Worm (Caenorhabditis elegans) whole organism, young adult: ENCODE results near the gene C47A4.3.

Experiments
- B0019.2 ChIP-seq: fragments of 200-800 bp; sonication (Bioruptor generic); conservative IDR thresholded peaks from 2 replicates; pipeline ENCODE4 v1.3.6; 2022; ENCODE audit warnings: missing genetic modification reagents, missing genetic modification characterization, missing compliant biosample characterization
- F10E7.11 ChIP-seq: sonication (generic microtip); optimal IDR thresholded peaks from 2 replicates; lab custom pipeline; 2017; ENCODE audit warnings: mild to moderate bottlenecking, missing genetic modification characterization, moderate library complexity, missing compliant biosample characterization
- F22D6.2 ChIP-seq: sonication (generic microtip); optimal IDR thresholded peaks from 2 replicates; lab custom pipeline; 2016; ENCODE audit warnings: mild to moderate bottlenecking, missing genetic modification characterization, missing compliant biosample characterization
- F23B12.7 ChIP-seq: sonication (generic microtip); optimal IDR thresholded peaks from 2 replicates; lab custom pipeline; 2017; ENCODE audit warnings: missing genetic modification characterization, mild to moderate bottlenecking, missing compliant biosample characterization, antibody characterized with exemption, moderate library complexity; ENCODE audit not compliant: insufficient read depth
- F33H1.4 ChIP-seq: fragments of 200-800 bp; sonication (Bioruptor generic); IDR thresholded peaks from 2 replicates; pipeline ENCODE4 v1.3.6; 2022; ENCODE audit warnings: missing genetic modification reagents, missing genetic modification characterization, missing compliant biosample characterization
- F52B5.7 ChIP-seq: sonication (generic microtip); optimal IDR thresholded peaks from 2 replicates; lab custom pipeline; 2016; ENCODE audit warnings: mild to moderate bottlenecking, missing genetic modification characterization, missing compliant biosample characterization
- F55B11.4 ChIP-seq: sonication (generic microtip); optimal IDR thresholded peaks from 2 replicates; lab custom pipeline; 2016; ENCODE audit warnings: missing compliant biosample characterization, missing genetic modification characterization, borderline replicate concordance; ENCODE audit not compliant: insufficient read depth
- T26A5.8 ChIP-seq: sonication (generic microtip); optimal IDR thresholded peaks from 2 replicates; lab custom pipeline; 2016; ENCODE audit warnings: missing genetic modification characterization, missing compliant biosample characterization
- Y67H2A.10 ChIP-seq: fragments of 200-800 bp; sonication (Bioruptor generic); conservative IDR thresholded peaks from 2 replicates; pipeline ENCODE4 v1.3.6; 2022; ENCODE audit warnings: missing genetic modification reagents, missing genetic modification characterization, missing compliant biosample characterization
- Y95B8A.8 ChIP-seq: fragments of 200-800 bp; sonication (Bioruptor generic); IDR thresholded peaks from 2 replicates; pipeline ENCODE4 v1.3.6; 2022; ENCODE audit warnings: missing genetic modification reagents, missing genetic modification characterization, missing compliant biosample characterization
- atf-7 ChIP-seq: sonication (generic microtip); optimal IDR thresholded peaks from 2 replicates; lab custom pipeline; 2017; ENCODE audit warnings: mild to moderate bottlenecking, missing genetic modification characterization, missing compliant biosample characterization
- attf-5 ChIP-seq: fragments of 200-800 bp; sonication (Bioruptor generic); optimal IDR thresholded peaks from 2 replicates; lab custom pipeline; 2018; ENCODE audit warnings: mild to moderate bottlenecking, missing genetic modification characterization, missing compliant biosample characterization
- bed-1 ChIP-seq: fragments of 200-800 bp; sonication (Bioruptor generic); IDR thresholded peaks from 2 replicates; pipeline ENCODE4 v1.3.6; 2022; ENCODE audit warnings: missing genetic modification reagents, missing genetic modification characterization, missing compliant biosample characterization
- ccch-3 ChIP-seq: fragments of 200-800 bp; sonication (Bioruptor generic); optimal IDR thresholded peaks from 2 replicates; lab custom pipeline; 2018; ENCODE audit warnings: mild to moderate bottlenecking, missing genetic modification characterization, missing compliant biosample characterization
- cebp-1 ChIP-seq, 2 experiments: fragments of 200-800 bp in 1 of 2; sonication (Bioruptor generic) in 1 of 2; sonication (generic microtip) in 1 of 2; IDR thresholded peaks in 1 of 2; optimal IDR thresholded peaks in 1 of 2; 2 replicates each; pipeline versions ENCODE4 v1.3.6 to Lab custom; 2017 to 2022; ENCODE audit warnings: missing compliant biosample characterization in 2 of 2, missing genetic modification characterization in 2 of 2, mild to moderate bottlenecking in 1 of 2, missing genetic modification reagents in 1 of 2, moderate library complexity in 1 of 2
- cebp-2 ChIP-seq: fragments of 200-800 bp; sonication (Bioruptor generic); IDR thresholded peaks from 2 replicates; pipeline ENCODE4 v1.3.6; 2022; ENCODE audit warnings: missing genetic modification characterization, missing compliant biosample characterization
- ceh-40 ChIP-seq: fragments of 200-800 bp; sonication (Bioruptor generic); IDR thresholded peaks from 2 replicates; pipeline ENCODE4 v1.3.6; 2022; ENCODE audit warnings: missing genetic modification characterization, missing compliant biosample characterization
- ceh-58 ChIP-seq: fragments of 200-800 bp; sonication (Bioruptor generic); IDR thresholded peaks from 2 replicates; pipeline ENCODE4 v1.3.6; 2022; ENCODE audit warnings: missing genetic modification characterization, missing compliant biosample characterization
- ceh-91 ChIP-seq: fragments of 200-800 bp; sonication (Bioruptor generic); IDR thresholded peaks from 2 replicates; pipeline ENCODE4 v1.3.6; 2022; ENCODE audit warnings: missing genetic modification reagents, missing genetic modification characterization, missing compliant biosample characterization
- chd-7 ChIP-seq: sonication (generic microtip); optimal IDR thresholded peaks from 2 replicates; lab custom pipeline; 2016; ENCODE audit warnings: mild to moderate bottlenecking, missing genetic modification characterization, moderate library complexity, missing compliant biosample characterization
- die-1 ChIP-seq: sonication (generic microtip); optimal IDR thresholded peaks from 2 replicates; lab custom pipeline; 2016; ENCODE audit warnings: missing genotype, mild to moderate bottlenecking, missing genetic modification characterization, missing compliant biosample characterization
- efl-1 ChIP-seq: fragments of 150-350 bp; optimal IDR thresholded peaks from 2 replicates; lab custom pipeline; 2014; ENCODE audit warnings: missing biosample characterization, missing genetic modification reagents, missing genetic modification characterization
- egrh-3 ChIP-seq: fragments of 200-800 bp; sonication (Bioruptor generic); IDR thresholded peaks from 2 replicates; pipeline ENCODE4 v1.3.6; 2022; ENCODE audit warnings: missing genetic modification reagents, missing genetic modification characterization, missing compliant biosample characterization
- ets-4 ChIP-seq: fragments of 200-800 bp; sonication (Bioruptor generic); optimal IDR thresholded peaks from 2 replicates; lab custom pipeline; 2018; ENCODE audit warnings: mild to moderate bottlenecking, missing genetic modification characterization, missing compliant biosample characterization
- fkh-3 ChIP-seq: sonication (generic microtip); optimal IDR thresholded peaks from 2 replicates; lab custom pipeline; 2016; ENCODE audit warnings: mild to moderate bottlenecking, missing genetic modification characterization, missing compliant biosample characterization
- gei-17 ChIP-seq: fragments of 200-800 bp; sonication (Bioruptor generic); optimal IDR thresholded peaks from 2 replicates; lab custom pipeline; 2018; ENCODE audit warnings: mild to moderate bottlenecking, missing genetic modification characterization, missing compliant biosample characterization
- hlh-26 ChIP-seq: fragments of 200-800 bp; sonication (Bioruptor generic); conservative IDR thresholded peaks from 2 replicates; pipeline ENCODE4 v1.3.6; 2022; ENCODE audit warnings: missing genetic modification reagents, missing genetic modification characterization, missing compliant biosample characterization
- hmg-1.2 ChIP-seq: fragments of 200-800 bp; sonication (Bioruptor generic); IDR thresholded peaks from 2 replicates; pipeline ENCODE4 v1.3.6; 2022; ENCODE audit warnings: missing genetic modification reagents, missing genetic modification characterization, missing compliant biosample characterization
- hmg-20 ChIP-seq: fragments of 200-800 bp; sonication (Bioruptor generic); IDR thresholded peaks from 2 replicates; pipeline ENCODE4 v1.3.6; 2022; ENCODE audit warnings: missing genetic modification reagents, missing genetic modification characterization, missing compliant biosample characterization
- let-607 ChIP-seq, 2 experiments: fragments of 200-800 bp in 1 of 2; sonication (Bioruptor generic) in 1 of 2; sonication (generic microtip) in 1 of 2; optimal IDR thresholded peaks; 2 replicates each; lab custom pipeline; 2016 to 2018; ENCODE audit warnings: mild to moderate bottlenecking in 2 of 2, missing compliant biosample characterization in 2 of 2, missing genetic modification characterization in 2 of 2, moderate library complexity in 2 of 2, missing genotype in 1 of 2
- lin-26 ChIP-seq: fragments of 200-800 bp; sonication (Bioruptor generic); IDR thresholded peaks from 2 replicates; pipeline ENCODE4 v1.3.6; 2022; ENCODE audit warnings: missing genetic modification reagents, missing genetic modification characterization, missing compliant biosample characterization
- lin-35 ChIP-seq, 3 experiments: fragments of 150-350 bp in 2 of 3; sonication (generic microtip) in 1 of 3; optimal IDR thresholded peaks; 2 replicates each; lab custom pipeline; 2014 to 2018; ENCODE audit warnings: missing biosample characterization in 3 of 3, missing genetic modification characterization in 3 of 3, missing genetic modification reagents in 3 of 3
- madf-10 ChIP-seq: sonication (generic microtip); optimal IDR thresholded peaks from 2 replicates; lab custom pipeline; 2016; ENCODE audit warnings: mild to moderate bottlenecking, missing genetic modification characterization, missing compliant biosample characterization
- madf-6 ChIP-seq: fragments of 200-800 bp; sonication (Bioruptor generic); IDR thresholded peaks from 2 replicates; pipeline ENCODE4 v1.3.6; 2022; ENCODE audit warnings: missing genetic modification reagents, missing genetic modification characterization, missing compliant biosample characterization
- mes-4 ChIP-seq: sonication (generic microtip); optimal IDR thresholded peaks from 2 replicates; lab custom pipeline; 2016; ENCODE audit warnings: missing genotype, missing genetic modification characterization, missing compliant biosample characterization
- nhr-179 ChIP-seq: sonication (generic microtip); optimal IDR thresholded peaks from 2 replicates; lab custom pipeline; 2016; ENCODE audit warnings: mild to moderate bottlenecking, missing genetic modification characterization, missing compliant biosample characterization
- nhr-80 ChIP-seq: sonication (generic microtip); optimal IDR thresholded peaks from 2 replicates; lab custom pipeline; 2016; ENCODE audit warnings: missing genetic modification characterization, missing compliant biosample characterization
- nhr-90 ChIP-seq: sonication (generic microtip); optimal IDR thresholded peaks from 2 replicates; lab custom pipeline; 2016; ENCODE audit warnings: missing genotype, mild to moderate bottlenecking, missing genetic modification characterization, missing compliant biosample characterization
- pha-4 ChIP-seq: fragments of 150-350 bp; sonication (generic microtip); optimal IDR thresholded peaks from 2 replicates; lab custom pipeline; 2014; ENCODE audit warnings: missing biosample characterization, missing genetic modification reagents, missing genetic modification characterization
- sdz-38 ChIP-seq: sonication (generic microtip); optimal IDR thresholded peaks from 2 replicates; lab custom pipeline; 2016; ENCODE audit warnings: missing genotype, missing genetic modification characterization, missing compliant biosample characterization
- snpc-3.4 ChIP-seq: sonication (generic microtip); optimal IDR thresholded peaks from 2 replicates; lab custom pipeline; 2017; ENCODE audit warnings: missing genetic modification characterization, mild to moderate bottlenecking, missing compliant biosample characterization, antibody characterized with exemption, moderate library complexity, missing genotype, missing genetic modification reagents
- snpc-4 ChIP-seq, 5 experiments: fragments of 150-350 bp in 1 of 5; sonication (generic microtip) in 4 of 5; optimal IDR thresholded peaks; 2 replicates each; lab custom pipeline; 2014 to 2018; ENCODE audit warnings: missing genetic modification characterization in 5 of 5, missing biosample characterization in 3 of 5, antibody characterized with exemption in 2 of 5, mild to moderate bottlenecking in 2 of 5, missing compliant biosample characterization in 2 of 5, missing genotype in 2 of 5, moderate library complexity in 2 of 5, missing genetic modification reagents in 1 of 5
- somi-1 ChIP-seq: fragments of 200-800 bp; sonication (Bioruptor generic); optimal IDR thresholded peaks from 2 replicates; lab custom pipeline; 2018; ENCODE audit warnings: mild to moderate bottlenecking, missing genetic modification characterization, missing compliant biosample characterization
- sptf-2 ChIP-seq: fragments of 200-800 bp; sonication (Bioruptor generic); optimal IDR thresholded peaks from 2 replicates; lab custom pipeline; 2018; ENCODE audit warnings: mild to moderate bottlenecking, missing genetic modification characterization, missing compliant biosample characterization
- tbp1 ChIP-seq: fragments of 200-800 bp; sonication (Bioruptor generic); optimal IDR thresholded peaks from 2 replicates; lab custom pipeline; 2018; ENCODE audit warnings: mild to moderate bottlenecking, missing genetic modification characterization, missing compliant biosample characterization
- zfh-2 ChIP-seq: fragments of 200-800 bp; sonication (Bioruptor generic); conservative IDR thresholded peaks from 2 replicates; pipeline ENCODE4 v1.3.6; 2022; ENCODE audit warnings: missing genetic modification reagents, missing genetic modification characterization, missing compliant biosample characterization
- ztf-25 ChIP-seq: fragments of 200-800 bp; sonication (Bioruptor generic); IDR thresholded peaks from 2 replicates; pipeline ENCODE4 v1.3.6; 2022; ENCODE audit warnings: missing genetic modification reagents, missing genetic modification characterization, missing compliant biosample characterization
- ztf-26 ChIP-seq: sonication (generic microtip); optimal IDR thresholded peaks from 2 replicates; lab custom pipeline; 2017; ENCODE audit warnings: missing genetic modification characterization, missing compliant biosample characterization
- ztf-6 ChIP-seq: fragments of 200-800 bp; sonication (Bioruptor generic); IDR thresholded peaks from 2 replicates; pipeline ENCODE4 v1.3.6; 2022; ENCODE audit warnings: missing genetic modification reagents, missing genetic modification characterization, missing compliant biosample characterization

Gene C47A4.3

ce11 chrIV:13725201-13725600, 16.9 kb downstream of the C47A4.3 start:
- TF ChIP-seq lin-26 (GFP tag; lab: Robert Waterston, UW): no peak
- peak; percentile 100 for TF ChIP-seq nhr-80 (tag; lab: Kevin White, UChicago)
- no peak for TF ChIP-seq ztf-6 (GFP tag; lab: Robert Waterston, UW)
- TF ChIP-seq pha-4 (tag; lab: Kevin White, UChicago): peak; percentile 49
- TF ChIP-seq let-607 (tag; optimal IDR thresholded peaks at IDR 0.05; lab: Kevin White, UChicago): peak; percentile 64 to 73
- no peak for TF ChIP-seq F55B11.4 (tag; lab: Kevin White, UChicago)
- TF ChIP-seq tbp1 (GFP tag; lab: Kevin White, UChicago): peak; percentile 36
- no peak for TF ChIP-seq cebp-2 (GFP tag; lab: Robert Waterston, UW)
- TF ChIP-seq ztf-26 (tag; lab: Kevin White, UChicago): no peak
- TF ChIP-seq T26A5.8: no peak
- TF ChIP-seq bed-1 (GFP tag; lab: Robert Waterston, UW): no peak
- TF ChIP-seq F33H1.4: no peak
- TF ChIP-seq snpc-4 (GFP tag; optimal IDR thresholded peaks at IDR 0.05; lab: Kevin White, UChicago): no peak
- TF ChIP-seq snpc-4 (tag; optimal IDR thresholded peaks at IDR 0.05; lab: Kevin White, UChicago): peak in 2 of 4 experiments; percentile 16 to 18
- TF ChIP-seq ets-4: peak; percentile 52
- TF ChIP-seq F10E7.11 (tag; lab: Kevin White, UChicago): no peak
- TF ChIP-seq Y67H2A.10: no peak
- no peak for TF ChIP-seq ceh-40 (GFP tag; lab: Robert Waterston, UW)
- TF ChIP-seq chd-7 (tag; lab: Kevin White, UChicago): no peak
- no peak for TF ChIP-seq fkh-3 (tag; lab: Kevin White, UChicago)
- no peak for TF ChIP-seq egrh-3
- no peak for TF ChIP-seq ceh-91 (GFP tag; lab: Robert Waterston, UW)
- TF ChIP-seq ccch-3 (GFP tag; lab: Kevin White, UChicago): no peak
- TF ChIP-seq lin-35 (GFP tag; optimal IDR thresholded peaks at IDR 0.05; lab: Kevin White, UChicago): no peak
- no peak for TF ChIP-seq hmg-20 (GFP tag; lab: Robert Waterston, UW)
- no peak for TF ChIP-seq sdz-38 (tag; lab: Kevin White, UChicago)
- TF ChIP-seq nhr-90 (tag; lab: Kevin White, UChicago): peak; percentile 19
- no peak for TF ChIP-seq Y95B8A.8
- no peak for TF ChIP-seq B0019.2 (GFP tag; lab: Robert Waterston, UW)
- TF ChIP-seq sptf-2 (GFP tag; lab: Kevin White, UChicago): peak; percentile 80
- no peak for TF ChIP-seq ztf-25 (GFP tag; lab: Robert Waterston, UW)
- TF ChIP-seq snpc-3.4 (tag; lab: Kevin White, UChicago): no peak
- TF ChIP-seq efl-1: no peak
- TF ChIP-seq zfh-2 (GFP tag; lab: Robert Waterston, UW): no peak
- no peak for TF ChIP-seq madf-6 (GFP tag; lab: Robert Waterston, UW)
- no peak for TF ChIP-seq F23B12.7
- TF ChIP-seq ceh-58 (GFP tag; lab: Robert Waterston, UW): no peak
- TF ChIP-seq nhr-179 (tag; lab: Kevin White, UChicago): no peak
- no peak for TF ChIP-seq attf-5 (GFP tag; lab: Kevin White, UChicago)
- no peak for TF ChIP-seq F52B5.7 (tag; lab: Kevin White, UChicago)
- TF ChIP-seq madf-10 (tag; lab: Kevin White, UChicago): peak; percentile 30
- no peak for TF ChIP-seq gei-17
- no peak for TF ChIP-seq somi-1 (GFP tag; lab: Kevin White, UChicago)
- no peak for TF ChIP-seq hlh-26 (GFP tag; lab: Robert Waterston, UW)
- no peak for TF ChIP-seq hmg-1.2 (GFP tag; lab: Robert Waterston, UW)
- TF ChIP-seq cebp-1 (GFP tag; IDR thresholded peaks at IDR 0.05; lab: Robert Waterston, UW): no peak
- TF ChIP-seq cebp-1 (tag; optimal IDR thresholded peaks at IDR 0.05; lab: Kevin White, UChicago): no peak
- no peak for TF ChIP-seq mes-4 (tag; lab: Kevin White, UChicago)
- TF ChIP-seq die-1 (tag; lab: Kevin White, UChicago): no peak
- TF ChIP-seq F22D6.2 (tag; lab: Kevin White, UChicago): no peak
- TF ChIP-seq atf-7 (tag; lab: Kevin White, UChicago): no peak
